Fruit fly (Drosophila melanogaster): ENCODE data around the gene CG43993.

The CG43993 gene

DNA sequence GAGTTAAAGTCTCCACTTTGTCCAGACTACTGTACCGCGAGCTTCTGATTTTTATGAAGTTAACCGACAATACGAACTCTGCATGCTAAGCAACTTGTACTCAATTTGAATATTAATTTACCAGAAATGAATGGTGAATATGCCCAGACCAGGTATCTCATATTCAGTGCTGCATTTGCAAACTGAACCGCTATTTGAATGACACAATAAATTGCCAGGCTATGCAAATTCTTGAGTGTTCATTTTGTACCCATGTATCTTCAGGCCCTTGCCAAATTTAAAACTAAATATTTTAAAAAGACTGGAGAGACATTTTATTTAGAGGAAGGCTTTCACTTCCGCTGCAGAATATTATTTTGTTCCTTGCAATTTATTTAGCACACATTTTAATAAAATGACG lies 4.4 kb upstream of the CG43993 start:
- no peak for TF ChIP-seq CG10669 (GFP tag; optimal IDR thresholded peaks at IDR 0.05)
- TF ChIP-seq Blimp-1 (GFP tag; optimal IDR thresholded peaks at IDR 0.05) = peak; percentile 5
- no peak for TF ChIP-seq svp (GFP tag)
- no peak for TF ChIP-seq spab (GFP tag; optimal IDR thresholded peaks at IDR 0.05)
- TF ChIP-seq Eip75B (GFP tag; optimal IDR thresholded peaks at IDR 0.05) = no peak
- no peak for TF ChIP-seq CG3032 (tag; optimal IDR thresholded peaks at IDR 0.05)

DNA sequence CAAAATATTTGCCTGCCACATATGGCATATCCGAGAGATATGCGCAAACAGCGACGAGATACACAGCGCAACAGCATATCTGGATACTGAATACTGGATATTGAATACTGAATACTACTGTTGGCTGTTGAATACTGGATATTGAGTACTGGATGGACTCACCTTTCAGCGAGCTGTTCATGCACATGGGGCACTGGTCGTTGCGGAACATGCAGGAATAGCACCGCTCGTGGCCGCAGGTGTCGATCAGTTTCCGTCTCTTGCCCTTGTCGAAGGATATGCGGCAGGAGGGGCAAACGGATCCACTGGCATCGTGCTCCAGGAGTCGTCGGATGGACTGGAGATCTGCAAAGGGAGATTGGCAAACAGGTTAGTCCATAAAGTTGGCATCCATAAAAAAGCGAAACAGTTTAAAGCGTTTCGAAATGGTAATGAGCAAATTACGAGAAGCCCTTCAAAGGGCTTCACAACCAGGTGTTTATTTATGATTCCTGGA lies 3.8 kb upstream of the CG43993 start:
- TF ChIP-seq CG9139 (GFP tag; optimal IDR thresholded peaks at IDR 0.05) (no peak), CG6854 (GFP tag; optimal IDR thresholded peaks at IDR 0.05) (peak; percentile 23), CG3919 (GFP tag; optimal IDR thresholded peaks at IDR 0.05) (no peak), Hr38 (GFP tag; optimal IDR thresholded peaks at IDR 0.05) (no peak), Eip78C (GFP tag) (no peak), CG1621 (tag; optimal IDR thresholded peaks at IDR 0.05) (peak; percentile 59), CG6808 (GFP tag; optimal IDR thresholded peaks at IDR 0.05) (peak; percentile 2), achi (GFP tag; optimal IDR thresholded peaks at IDR 0.05) (no peak), CG6163 (GFP tag; IDR thresholded peaks at IDR 0.05) (0 out of 3 replicates have a peak, but pooled peaks have one; percentile 17), eg (GFP tag; IDR thresholded peaks at IDR 0.05) (0 out of 3 replicates have a peak, but pooled peaks have one; percentile 14), ss (GFP tag; optimal IDR thresholded peaks at IDR 0.05) (peak; percentile 18 to 54)

DNA sequence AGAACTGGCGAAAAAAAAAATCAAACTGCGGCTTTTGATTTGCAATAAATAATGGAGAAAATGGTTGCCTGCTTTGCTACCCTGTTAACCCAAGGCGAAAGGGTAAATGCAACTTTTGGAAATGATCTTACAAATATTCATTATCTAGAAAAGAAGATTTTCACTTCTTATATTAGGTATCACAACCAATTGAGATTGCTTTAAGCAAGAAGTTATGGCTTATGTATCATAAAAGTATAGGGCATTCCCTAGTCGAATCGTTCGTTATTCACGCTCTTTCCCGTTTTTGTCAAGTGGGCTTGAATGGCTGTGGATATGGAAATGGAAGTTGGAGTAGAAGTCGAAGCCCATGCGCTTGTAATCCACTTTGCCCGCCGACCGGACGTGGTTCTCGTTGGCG lies 1.8 kb upstream of the CG43993 start:
- peak; percentile 69 for TF ChIP-seq CG32006 (GFP tag; optimal IDR thresholded peaks at IDR 0.05)
- no peak for TF ChIP-seq CG11294 (GFP tag; IDR thresholded peaks at IDR 0.05)
- TF ChIP-seq CG1621 (tag; optimal IDR thresholded peaks at IDR 0.05) = peak; percentile 46
- TF ChIP-seq Hr39 (GFP tag; optimal IDR thresholded peaks at IDR 0.05) = peak; percentile 44
- peak; percentile 29 for TF ChIP-seq CG34406 (GFP tag; optimal IDR thresholded peaks at IDR 0.05)
- TF ChIP-seq esn (GFP tag; optimal IDR thresholded peaks at IDR 0.05) = peak; percentile 42
- no peak for TF ChIP-seq CG16779 (tag; optimal IDR thresholded peaks at IDR 0.05)
- peak; percentile 45 for TF ChIP-seq CG8632 (GFP tag; optimal IDR thresholded peaks at IDR 0.05)
- no peak for TF ChIP-seq ss (GFP tag; optimal IDR thresholded peaks at IDR 0.05)
- no peak for TF ChIP-seq Sox15 (GFP tag; optimal IDR thresholded peaks at IDR 0.05)
- peak; percentile 84 for TF ChIP-seq CG10669 (GFP tag; optimal IDR thresholded peaks at IDR 0.05)
- no peak for TF ChIP-seq dac (GFP tag; optimal IDR thresholded peaks at IDR 0.05)
- peak; percentile 49 for TF ChIP-seq CG6276 (GFP tag; optimal IDR thresholded peaks at IDR 0.05)
- TF ChIP-seq Sox14 (GFP tag; optimal IDR thresholded peaks at IDR 0.05) = peak; percentile 53
- no peak for TF ChIP-seq Blimp-1 (GFP tag; optimal IDR thresholded peaks at IDR 0.05)
- TF ChIP-seq Hr38 (GFP tag; optimal IDR thresholded peaks at IDR 0.05) = no peak
- TF ChIP-seq acj6 (GFP tag; optimal IDR thresholded peaks at IDR 0.05) = peak; percentile 57
- TF ChIP-seq Eip75B (GFP tag; optimal IDR thresholded peaks at IDR 0.05) = peak; percentile 51
- TF ChIP-seq Met (GFP tag; optimal IDR thresholded peaks at IDR 0.05) = peak; percentile 54
- TF ChIP-seq Hr4 (GFP tag; optimal IDR thresholded peaks at IDR 0.05) = peak; percentile 41
- TF ChIP-seq achi (GFP tag; optimal IDR thresholded peaks at IDR 0.05) = peak; percentile 56
- peak; percentile 48 for TF ChIP-seq CG8319 (GFP tag; optimal IDR thresholded peaks at IDR 0.05)
- TF ChIP-seq fd85E (GFP tag; optimal IDR thresholded peaks at IDR 0.05) = no peak
- no peak for TF ChIP-seq CG6854 (GFP tag; optimal IDR thresholded peaks at IDR 0.05)
- TF ChIP-seq Ets96B (tag; optimal IDR thresholded peaks at IDR 0.05) = peak; percentile 77
- TF ChIP-seq CG3919 (GFP tag; optimal IDR thresholded peaks at IDR 0.05) = peak; percentile 81
- TF ChIP-seq Sox102F (GFP tag; optimal IDR thresholded peaks at IDR 0.05) = peak; percentile 10
- TF ChIP-seq pdm3 (GFP tag; optimal IDR thresholded peaks at IDR 0.05) = peak; percentile 54
- peak; percentile 62 for TF ChIP-seq OdsH (GFP tag; optimal IDR thresholded peaks at IDR 0.05)
- peak; percentile 18 for TF ChIP-seq CG4318 (GFP tag; optimal IDR thresholded peaks at IDR 0.05)
- TF ChIP-seq topi (GFP tag; optimal IDR thresholded peaks at IDR 0.05) = peak; percentile 65
- TF ChIP-seq CG11902 (GFP tag; optimal IDR thresholded peaks at IDR 0.05) = peak; percentile 55
- peak; percentile 64 for TF ChIP-seq CG7368 (GFP tag; optimal IDR thresholded peaks at IDR 0.05)
- TF ChIP-seq CG10631 (GFP tag; optimal IDR thresholded peaks at IDR 0.05) = peak; percentile 51
- no peak for TF ChIP-seq dsx (GFP tag; optimal IDR thresholded peaks at IDR 0.05; ENCODE audit: poor library complexity, severe bottlenecking)
- TF ChIP-seq Lpt (GFP tag; optimal IDR thresholded peaks at IDR 0.05) = peak; percentile 66
- TF ChIP-seq cyc (GFP tag; optimal IDR thresholded peaks at IDR 0.05) = peak; percentile 69
- TF ChIP-seq CG6792 (GFP tag; optimal IDR thresholded peaks at IDR 0.05) = peak; percentile 27
- TF ChIP-seq fkh (GFP tag; optimal IDR thresholded peaks at IDR 0.05) = no peak
- peak; percentile 58 for TF ChIP-seq spab (GFP tag; optimal IDR thresholded peaks at IDR 0.05)

All from whole organism, prepupa.